Worm (Caenorhabditis elegans) whole organism, young adult: ENCODE measurements around the gene F23F1.10.

Source experiments
- B0035.1 ChIP-seq: sonication (generic microtip); optimal IDR thresholded peaks from 2 replicates; lab custom pipeline; 2016; ENCODE audit warnings: missing genetic modification characterization, mild to moderate bottlenecking, missing compliant biosample characterization, missing genotype, missing genetic modification reagents
- B0261.1 ChIP-seq: sonication (generic microtip); optimal IDR thresholded peaks from 2 replicates; lab custom pipeline; 2016; ENCODE audit warnings: mild to moderate bottlenecking, missing genetic modification characterization, moderate library complexity, missing compliant biosample characterization
- F37B4.10 ChIP-seq: fragments of 200-800 bp; sonication (Bioruptor generic); IDR thresholded peaks from 2 replicates; pipeline ENCODE4 v1.3.6; 2022; ENCODE audit warnings: missing genetic modification characterization, missing compliant biosample characterization
- F39B2.1 ChIP-seq: fragments of 200-800 bp; sonication (Bioruptor generic); IDR thresholded peaks from 2 replicates; pipeline ENCODE4 v1.3.6; 2022; ENCODE audit warnings: missing genetic modification reagents, missing genetic modification characterization, missing compliant biosample characterization
- F52B5.7 ChIP-seq: sonication (generic microtip); optimal IDR thresholded peaks from 2 replicates; lab custom pipeline; 2016; ENCODE audit warnings: mild to moderate bottlenecking, missing genetic modification characterization, missing compliant biosample characterization
- F57C9.4 ChIP-seq: sonication (generic microtip); optimal IDR thresholded peaks from 2 replicates; lab custom pipeline; 2017; ENCODE audit warnings: mild to moderate bottlenecking, missing genetic modification characterization, missing compliant biosample characterization
- K11D2.4 ChIP-seq: fragments of 200-800 bp; sonication (Bioruptor generic); IDR thresholded peaks from 2 replicates; pipeline ENCODE4 v1.3.6; 2022; ENCODE audit warnings: missing genetic modification reagents, missing genetic modification characterization, missing compliant biosample characterization
- Y53G8AR.9 ChIP-seq: fragments of 200-800 bp; sonication (Bioruptor generic); conservative IDR thresholded peaks from 2 replicates; pipeline ENCODE4 v1.3.6; 2022; ENCODE audit warnings: missing genetic modification reagents, missing genetic modification characterization, missing compliant biosample characterization
- aptf-2 ChIP-seq: fragments of 200-800 bp; sonication (Bioruptor generic); conservative IDR thresholded peaks from 2 replicates; pipeline ENCODE4 v1.3.6; 2022; ENCODE audit warnings: missing genetic modification reagents, missing genetic modification characterization, missing compliant biosample characterization
- attf-5 ChIP-seq: fragments of 200-800 bp; sonication (Bioruptor generic); optimal IDR thresholded peaks from 2 replicates; lab custom pipeline; 2018; ENCODE audit warnings: mild to moderate bottlenecking, missing genetic modification characterization, missing compliant biosample characterization
- attf-6 ChIP-seq: fragments of 200-800 bp; sonication (Bioruptor generic); IDR thresholded peaks from 2 replicates; pipeline ENCODE4 v1.3.6; 2022; ENCODE audit warnings: missing genetic modification reagents, missing genetic modification characterization, missing compliant biosample characterization
- bed-2 ChIP-seq: fragments of 200-800 bp; sonication (Bioruptor generic); IDR thresholded peaks from 2 replicates; pipeline ENCODE4 v1.3.6; 2022; ENCODE audit warnings: missing genetic modification reagents, missing genetic modification characterization, missing compliant biosample characterization
- ccch-3 ChIP-seq: fragments of 200-800 bp; sonication (Bioruptor generic); optimal IDR thresholded peaks from 2 replicates; lab custom pipeline; 2018; ENCODE audit warnings: mild to moderate bottlenecking, missing genetic modification characterization, missing compliant biosample characterization
- cebp-1 ChIP-seq, 2 experiments: fragments of 200-800 bp in 1 of 2; sonication (Bioruptor generic) in 1 of 2; sonication (generic microtip) in 1 of 2; IDR thresholded peaks in 1 of 2; optimal IDR thresholded peaks in 1 of 2; 2 replicates each; pipeline versions ENCODE4 v1.3.6 to Lab custom; 2017 to 2022; ENCODE audit warnings: missing compliant biosample characterization in 2 of 2, missing genetic modification characterization in 2 of 2, mild to moderate bottlenecking in 1 of 2, missing genetic modification reagents in 1 of 2, moderate library complexity in 1 of 2
- cebp-2 ChIP-seq: fragments of 200-800 bp; sonication (Bioruptor generic); IDR thresholded peaks from 2 replicates; pipeline ENCODE4 v1.3.6; 2022; ENCODE audit warnings: missing genetic modification characterization, missing compliant biosample characterization
- ceh-27 ChIP-seq: fragments of 200-800 bp; sonication (Bioruptor generic); optimal IDR thresholded peaks from 2 replicates; lab custom pipeline; 2018; ENCODE audit warnings: mild to moderate bottlenecking, missing genetic modification characterization, moderate library complexity, missing compliant biosample characterization
- ceh-91 ChIP-seq: fragments of 200-800 bp; sonication (Bioruptor generic); IDR thresholded peaks from 2 replicates; pipeline ENCODE4 v1.3.6; 2022; ENCODE audit warnings: missing genetic modification reagents, missing genetic modification characterization, missing compliant biosample characterization
- die-1 ChIP-seq: sonication (generic microtip); optimal IDR thresholded peaks from 2 replicates; lab custom pipeline; 2016; ENCODE audit warnings: missing genotype, mild to moderate bottlenecking, missing genetic modification characterization, missing compliant biosample characterization
- dpff-1 ChIP-seq: sonication (generic microtip); optimal IDR thresholded peaks from 2 replicates; lab custom pipeline; 2017; ENCODE audit warnings: mild to moderate bottlenecking, missing genetic modification characterization, missing compliant biosample characterization
- dpl-1 ChIP-seq: fragments of 150-350 bp; optimal IDR thresholded peaks from 2 replicates; lab custom pipeline; 2014; ENCODE audit warnings: missing biosample characterization, missing genetic modification reagents, missing genetic modification characterization
- egrh-3 ChIP-seq: fragments of 200-800 bp; sonication (Bioruptor generic); IDR thresholded peaks from 2 replicates; pipeline ENCODE4 v1.3.6; 2022; ENCODE audit warnings: missing genetic modification reagents, missing genetic modification characterization, missing compliant biosample characterization
- ekl-4 ChIP-seq: fragments of 200-800 bp; sonication (Bioruptor generic); IDR thresholded peaks from 2 replicates; pipeline ENCODE4 v1.3.6; 2022; ENCODE audit warnings: missing genetic modification reagents, missing genetic modification characterization, missing compliant biosample characterization
- hrde-1 ChIP-seq: sonication (generic microtip); optimal IDR thresholded peaks from 2 replicates; lab custom pipeline; 2016; ENCODE audit warnings: missing genetic modification characterization, mild to moderate bottlenecking, missing compliant biosample characterization, moderate library complexity, missing genotype, missing genetic modification reagents, borderline replicate concordance
- lag-1 ChIP-seq: fragments of 200-800 bp; sonication (Bioruptor generic); IDR thresholded peaks from 2 replicates; pipeline ENCODE4 v1.3.6; 2022; ENCODE audit warnings: missing genetic modification reagents, missing genetic modification characterization, missing compliant biosample characterization
- lin-54 ChIP-seq: fragments of 200-800 bp; sonication (Bioruptor generic); optimal IDR thresholded peaks from 2 replicates; lab custom pipeline; 2018; ENCODE audit warnings: mild to moderate bottlenecking, missing genetic modification characterization, missing compliant biosample characterization
- lir-1 ChIP-seq: fragments of 200-800 bp; sonication (Bioruptor generic); conservative IDR thresholded peaks from 2 replicates; pipeline ENCODE4 v1.3.6; 2022; ENCODE audit warnings: missing genetic modification reagents, missing genetic modification characterization, missing compliant biosample characterization
- lsl-1 ChIP-seq: fragments of 200-800 bp; sonication (Bioruptor generic); optimal IDR thresholded peaks from 2 replicates; lab custom pipeline; 2018; ENCODE audit warnings: mild to moderate bottlenecking, missing genetic modification characterization, moderate library complexity, missing compliant biosample characterization
- madf-3 ChIP-seq: fragments of 200-800 bp; sonication (Bioruptor generic); IDR thresholded peaks from 2 replicates; pipeline ENCODE4 v1.3.6; 2022; ENCODE audit warnings: missing genetic modification reagents, missing genetic modification characterization, missing compliant biosample characterization
- mes-4 ChIP-seq: sonication (generic microtip); optimal IDR thresholded peaks from 2 replicates; lab custom pipeline; 2016; ENCODE audit warnings: missing genotype, missing genetic modification characterization, missing compliant biosample characterization
- nfya-2 ChIP-seq: fragments of 200-800 bp; sonication (Bioruptor generic); IDR thresholded peaks from 2 replicates; pipeline ENCODE4 v1.3.6; 2022; ENCODE audit warnings: missing genetic modification reagents, missing genetic modification characterization, missing compliant biosample characterization
- nfyb-1 ChIP-seq: fragments of 200-800 bp; sonication (Bioruptor generic); IDR thresholded peaks from 2 replicates; pipeline ENCODE4 v1.3.6; 2022; ENCODE audit warnings: missing genetic modification reagents, missing genetic modification characterization, missing compliant biosample characterization
- nhr-80 ChIP-seq: sonication (generic microtip); optimal IDR thresholded peaks from 2 replicates; lab custom pipeline; 2016; ENCODE audit warnings: missing genetic modification characterization, missing compliant biosample characterization
- pbrm-1 ChIP-seq: fragments of 200-800 bp; sonication (Bioruptor generic); IDR thresholded peaks from 2 replicates; pipeline ENCODE4 v1.3.6; 2022; ENCODE audit warnings: missing genetic modification reagents, missing genetic modification characterization, missing compliant biosample characterization
- repo-1 ChIP-seq: sonication (generic microtip); optimal IDR thresholded peaks from 2 replicates; lab custom pipeline; 2017; ENCODE audit warnings: mild to moderate bottlenecking, missing genetic modification characterization, missing compliant biosample characterization
- snpc-1.3 ChIP-seq: sonication (generic microtip); optimal IDR thresholded peaks from 2 replicates; lab custom pipeline; 2017; ENCODE audit warnings: missing genetic modification characterization, mild to moderate bottlenecking, missing compliant biosample characterization, antibody characterized with exemption, moderate library complexity, missing genotype, missing genetic modification reagents; ENCODE audit not compliant: insufficient read depth
- sptf-2 ChIP-seq: fragments of 200-800 bp; sonication (Bioruptor generic); optimal IDR thresholded peaks from 2 replicates; lab custom pipeline; 2018; ENCODE audit warnings: mild to moderate bottlenecking, missing genetic modification characterization, missing compliant biosample characterization
- zfh-2 ChIP-seq: fragments of 200-800 bp; sonication (Bioruptor generic); conservative IDR thresholded peaks from 2 replicates; pipeline ENCODE4 v1.3.6; 2022; ENCODE audit warnings: missing genetic modification reagents, missing genetic modification characterization, missing compliant biosample characterization
- ztf-28 ChIP-seq: fragments of 200-800 bp; sonication (Bioruptor generic); IDR thresholded peaks from 2 replicates; pipeline ENCODE4 v1.3.6; 2022; ENCODE audit warnings: missing genetic modification reagents, missing genetic modification characterization, missing compliant biosample characterization

The F23F1.10 gene

DNA sequence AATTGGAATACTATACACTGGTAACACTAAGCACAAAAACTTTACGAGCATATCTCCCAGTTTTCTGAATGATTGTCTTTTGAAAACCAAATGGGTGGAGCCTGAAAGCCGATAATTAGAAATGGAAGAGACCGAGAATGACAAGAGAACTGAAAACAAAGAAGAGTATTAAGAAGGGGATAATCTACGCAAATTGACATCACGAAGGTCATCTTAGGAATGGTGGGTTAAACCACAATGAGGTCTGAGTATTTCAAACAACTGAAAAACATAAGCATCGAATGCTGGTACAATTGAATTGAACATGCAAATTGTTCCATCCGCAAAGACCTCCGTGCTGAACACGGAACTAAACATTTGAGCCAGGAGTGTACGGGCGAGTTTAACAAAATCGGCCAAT lies 2.3 kb downstream of the F23F1.10 start, which contains the start of gene spp-24:
Gene spp-24 (minus strand): TSS at position 101 of the 400 bp plus-strand sequence.
- no peak for TF ChIP-seq ceh-91
- no peak for TF ChIP-seq dpl-1 (GFP tag; lab: Kevin White, UChicago)
- TF ChIP-seq zfh-2: no peak
- TF ChIP-seq B0261.1 (tag; lab: Kevin White, UChicago): no peak
- no peak for TF ChIP-seq lag-1 (GFP tag; lab: Robert Waterston, UW)
- TF ChIP-seq ekl-4 (GFP tag; lab: Robert Waterston, UW): no peak
- TF ChIP-seq ccch-3 (GFP tag; lab: Kevin White, UChicago): no peak
- no peak for TF ChIP-seq cebp-2 (GFP tag; lab: Robert Waterston, UW)
- TF ChIP-seq Y53G8AR.9 (GFP tag; lab: Robert Waterston, UW): no peak
- no peak for TF ChIP-seq hrde-1
- no peak for TF ChIP-seq cebp-1 (GFP tag; IDR thresholded peaks at IDR 0.05; lab: Robert Waterston, UW)
- TF ChIP-seq cebp-1 (tag; optimal IDR thresholded peaks at IDR 0.05; lab: Kevin White, UChicago): no peak
- TF ChIP-seq lir-1 (GFP tag; lab: Robert Waterston, UW): no peak

DNA sequence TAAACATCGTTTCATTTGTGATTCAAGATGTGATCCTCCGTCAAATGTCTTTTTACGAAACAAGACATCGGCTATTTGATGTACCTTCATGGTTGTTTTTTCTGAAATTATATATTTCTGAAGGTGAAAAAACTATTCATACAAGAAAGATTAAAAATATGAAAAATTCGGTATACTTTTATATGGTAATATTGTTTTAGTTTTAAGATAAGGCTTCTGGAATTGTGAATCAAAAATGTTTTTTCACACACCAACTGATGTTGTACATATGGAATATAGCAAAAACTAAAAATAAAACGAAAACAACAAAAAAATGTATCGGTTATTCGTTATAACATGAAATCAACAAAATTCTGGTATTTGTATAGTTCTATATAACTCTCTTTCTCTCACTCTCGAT lies 4.6 kb downstream of the F23F1.10 start, which contains the start of gene F23F1.6:
Gene F23F1.6 (minus strand): TSS at position 101 of the 400 bp plus-strand sequence.
- TF ChIP-seq ztf-28 (GFP tag; lab: Robert Waterston, UW) (no peak), bed-2 (no peak), mes-4 (tag; lab: Kevin White, UChicago) (no peak), attf-6 (GFP tag; lab: Robert Waterston, UW) (no peak), lin-54 (GFP tag; lab: Kevin White, UChicago) (no peak), ceh-27 (no peak), egrh-3 (no peak), dpff-1 (tag; lab: Kevin White, UChicago) (no peak), F52B5.7 (tag; lab: Kevin White, UChicago) (no peak), F39B2.1 (GFP tag; lab: Robert Waterston, UW) (no peak), attf-5 (GFP tag; lab: Kevin White, UChicago) (no peak), sptf-2 (GFP tag; lab: Kevin White, UChicago) (no peak), nfyb-1 (GFP tag; lab: Robert Waterston, UW) (no peak), B0261.1 (tag; lab: Kevin White, UChicago) (no peak)

DNA sequence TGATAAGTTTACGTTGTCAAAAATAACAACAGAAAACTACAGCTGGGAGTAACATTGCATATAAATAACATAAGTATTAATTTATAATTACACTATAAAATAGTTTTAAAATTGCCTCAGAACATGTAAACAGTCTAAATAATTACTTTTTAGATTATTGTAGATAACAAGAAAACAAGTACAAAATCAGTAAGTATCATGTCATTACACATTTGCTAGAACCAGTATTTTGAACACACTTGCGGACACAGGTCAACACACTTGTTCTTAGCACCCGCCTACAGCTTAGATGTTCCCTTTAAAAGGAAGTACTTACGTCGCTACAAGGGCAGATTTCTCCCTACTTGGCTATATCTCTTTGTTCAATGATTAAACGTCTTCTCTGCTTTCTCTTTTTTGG lies 7.9 kb downstream of the F23F1.10 start, which contains the start of gene F23F1.2:
Gene F23F1.2 (plus strand): TSS at position 301 of the 400 bp plus-strand sequence.
- TF ChIP-seq F37B4.10 (GFP tag; lab: Robert Waterston, UW) (no peak), ceh-91 (no peak), bed-2 (no peak), nfya-2 (GFP tag; lab: Robert Waterston, UW) (no peak), pbrm-1 (GFP tag; lab: Robert Waterston, UW) (no peak), K11D2.4 (no peak), dpff-1 (tag; lab: Kevin White, UChicago) (no peak), hrde-1 (no peak), die-1 (tag; lab: Kevin White, UChicago) (no peak), madf-3 (no peak), aptf-2 (GFP tag; lab: Robert Waterston, UW) (no peak), lin-54 (GFP tag; lab: Kevin White, UChicago) (no peak), F57C9.4 (tag; lab: Kevin White, UChicago) (no peak), lsl-1 (GFP tag; lab: Kevin White, UChicago) (no peak), snpc-1.3 (tag; lab: Kevin White, UChicago) (no peak), B0035.1 (no peak), nhr-80 (tag; lab: Kevin White, UChicago) (no peak), repo-1 (tag; lab: Kevin White, UChicago) (no peak)
